Worm (Caenorhabditis elegans): ENCODE data around the gene Y37D8A.3.

DNA sequence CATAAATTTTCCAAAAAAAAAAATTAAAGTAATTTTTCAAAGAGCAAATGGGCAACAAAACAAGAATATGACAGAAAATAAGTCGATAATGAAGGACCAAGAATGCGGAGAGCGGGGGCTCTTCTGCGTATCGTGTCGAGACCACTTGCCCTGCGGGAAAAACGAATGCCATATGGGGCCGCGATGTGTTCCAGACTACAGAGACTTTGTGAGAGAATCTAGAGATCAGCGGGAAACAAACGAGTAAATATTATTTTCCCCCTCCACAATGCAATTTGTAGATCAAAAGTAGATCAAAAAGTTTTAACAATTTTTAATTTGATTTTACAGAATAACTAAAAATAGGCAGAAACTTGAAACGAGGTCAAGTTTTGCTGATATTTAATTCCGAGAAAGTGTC lies 11.0 kb downstream of the Y37D8A.3 start:
- TF ChIP-seq sem-2 (GFP tag; optimal IDR thresholded peaks at IDR 0.05) (no peak), cnd-1 (tag; optimal IDR thresholded peaks at IDR 0.05) (no peak), flh-1 (GFP tag; optimal IDR thresholded peaks at IDR 0.05) (no peak), nhr-28 (tag; optimal IDR thresholded peaks at IDR 0.05) (no peak), ces-1 (GFP tag; optimal IDR thresholded peaks at IDR 0.05) (no peak), nhr-12 (tag; optimal IDR thresholded peaks at IDR 0.05) (no peak), unc-62 (GFP tag; optimal IDR thresholded peaks at IDR 0.05) (no peak), mep-1 (tag; optimal IDR thresholded peaks at IDR 0.05) (no peak), blmp-1 (tag; optimal IDR thresholded peaks at IDR 0.05) (no peak), snpc-4 (tag; optimal IDR thresholded peaks at IDR 0.05) (no peak), ztf-11 (tag; optimal IDR thresholded peaks at IDR 0.05) (no peak)
